Worm (Caenorhabditis elegans): ENCODE results near the gene pfk-1.2.
A peak's percentile ranks its signal among the peaks of the same experiment; 100 is the strongest.

Gene pfk-1.2

DNA sequence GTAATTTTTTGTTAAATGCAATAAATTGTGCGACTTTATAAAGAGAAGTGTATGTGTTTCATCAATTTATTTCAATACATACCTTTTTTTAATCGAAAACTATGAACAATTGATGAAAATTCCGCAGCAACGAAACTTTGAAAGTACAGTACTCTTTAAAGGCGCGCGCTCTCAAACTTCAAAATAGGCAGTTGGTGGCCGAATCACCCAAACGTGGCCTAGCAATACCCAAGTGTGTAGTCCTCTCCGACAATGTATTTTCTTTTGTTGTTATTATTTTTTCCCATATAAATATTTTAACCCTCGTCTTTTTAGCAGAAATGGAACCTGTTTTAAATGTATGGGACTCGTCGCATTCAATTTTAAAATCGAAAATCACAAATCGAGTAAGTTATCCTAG is 4.9 kb downstream of the pfk-1.2 start, which contains the start of gene C50F4.4 (continued):
- TF ChIP-seq F49E8.2 (tag; optimal IDR thresholded peaks at IDR 0.05; ENCODE audit: insufficient read depth): peak; percentile 45
- TF ChIP-seq madf-8 (GFP tag; conservative IDR thresholded peaks at IDR 0.05): peak; percentile 49
- peak; percentile 26 for TF ChIP-seq xnd-1 (tag; optimal IDR thresholded peaks at IDR 0.05)
- 0 out of 2 replicates have a peak, but pooled peaks have one; percentile 18 for TF ChIP-seq Y79H2A.3 (GFP tag; conservative IDR thresholded peaks at IDR 0.05)
- TF ChIP-seq rec-8 (tag; optimal IDR thresholded peaks at IDR 0.05): peak in 1 of 2 experiments; percentile 32
- peak; percentile 32; the same call in 1 of the 2 replicates for TF ChIP-seq D2030.7 (GFP tag; IDR thresholded peaks at IDR 0.05)
- peak; percentile 33 for TF ChIP-seq ztf-18 (tag; optimal IDR thresholded peaks at IDR 0.05)
- TF ChIP-seq rcor-1 (GFP tag; IDR thresholded peaks at IDR 0.05): peak; percentile 43
- TF ChIP-seq ceh-27 (GFP tag; optimal IDR thresholded peaks at IDR 0.05): peak; percentile 43
- TF ChIP-seq lin-40 (tag; optimal IDR thresholded peaks at IDR 0.05): no peak
- TF ChIP-seq attf-6 (GFP tag; IDR thresholded peaks at IDR 0.05): peak; percentile 57
- TF ChIP-seq let-607 (tag; optimal IDR thresholded peaks at IDR 0.05): peak in 1 of 2 experiments; percentile 16

DNA sequence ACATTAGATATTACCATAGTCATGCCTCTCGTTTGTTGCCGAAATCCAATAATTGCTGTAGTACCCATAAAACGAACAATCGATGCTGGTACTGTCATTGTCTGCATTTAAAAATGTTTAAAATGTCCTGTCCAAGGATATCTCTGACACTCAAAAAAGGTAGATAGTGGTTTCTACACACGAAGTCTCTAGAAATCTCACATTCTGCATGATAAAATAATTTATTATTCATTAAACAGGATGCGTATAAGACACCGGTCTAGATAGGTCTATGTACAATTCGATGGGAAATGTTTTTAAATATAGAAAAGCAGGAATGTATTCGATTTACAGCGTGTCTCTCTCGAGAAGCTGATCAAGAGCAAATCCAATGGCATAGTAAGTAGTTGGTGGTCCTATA is 8.0 kb downstream of the pfk-1.2 start, which contains the start of gene C50F4.12:
C50F4.12 (minus strand) TSS at position 101 of the 400 bp plus-strand sequence.
- no peak for TF ChIP-seq attf-3 (GFP tag; conservative IDR thresholded peaks at IDR 0.05)
- no peak for TF ChIP-seq egrh-3 (GFP tag; IDR thresholded peaks at IDR 0.05)

DNA sequence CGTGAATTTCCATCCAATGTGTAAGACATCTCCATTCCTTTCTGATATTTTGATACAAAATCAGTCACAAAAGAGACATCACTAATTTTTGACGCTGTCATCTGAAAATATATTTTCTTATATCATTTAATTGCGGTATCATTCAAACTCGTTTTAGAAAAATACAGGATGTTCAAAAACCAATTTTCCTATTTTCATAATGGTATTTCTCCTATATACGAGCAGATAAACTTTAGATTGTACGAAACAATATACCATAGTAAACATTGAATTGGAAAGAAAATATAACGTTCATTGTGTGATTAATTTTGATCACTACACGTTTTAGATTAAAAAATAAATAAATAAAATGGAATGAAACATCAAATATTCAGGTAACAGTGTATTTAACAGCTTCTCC is 9.9 kb downstream of the pfk-1.2 start, which contains the start of gene C50F4.16:
C50F4.16 (minus strand) TSS at position 101 of the 400 bp plus-strand sequence.
- TF ChIP-seq F49E8.2 (tag; optimal IDR thresholded peaks at IDR 0.05; ENCODE audit: insufficient read depth) (no peak), madf-6 (GFP tag; IDR thresholded peaks at IDR 0.05) (0 out of 2 replicates have a peak, but pooled peaks have one; percentile 31), sptf-2 (GFP tag; optimal IDR thresholded peaks at IDR 0.05) (no peak), snpc-1.3 (tag; optimal IDR thresholded peaks at IDR 0.05; ENCODE audit: insufficient read depth) (no peak), ama-1 (optimal IDR thresholded peaks at IDR 0.05) (no peak), ama-1 (GFP tag; optimal IDR thresholded peaks at IDR 0.05) (peak in 1 of 2 experiments; percentile 26), sdz-38 (tag; optimal IDR thresholded peaks at IDR 0.05) (no peak)

DNA sequence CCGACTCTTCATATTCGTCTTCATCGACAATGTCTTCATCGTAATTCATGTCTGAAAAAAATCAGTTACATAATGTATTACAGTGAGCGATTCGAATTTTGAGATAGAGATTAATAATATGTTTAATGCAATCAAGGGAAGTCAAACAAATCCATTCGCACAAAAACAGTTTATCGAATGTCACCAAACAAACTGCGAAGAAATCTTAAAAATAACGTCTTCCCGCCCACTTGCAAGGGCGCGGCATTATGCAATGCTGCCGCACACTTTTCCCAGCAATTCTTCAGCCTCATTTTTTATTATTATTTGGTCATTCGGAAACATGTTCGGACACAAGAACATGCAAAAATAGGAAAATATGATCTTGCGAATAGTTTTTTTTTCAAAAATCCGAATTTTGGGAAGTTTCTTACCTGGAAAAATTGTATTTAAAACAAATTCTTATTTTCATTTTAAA is 12.6 kb downstream of the pfk-1.2 start, which contains the start of gene mdf-1:
mdf-1 (minus strand) TSS at position 51 of the 457 bp plus-strand sequence.
- TF ChIP-seq F55B11.4 (tag; optimal IDR thresholded peaks at IDR 0.05; ENCODE audit: borderline replicate concordance, insufficient read depth): no peak
- TF ChIP-seq sptf-2 (GFP tag; optimal IDR thresholded peaks at IDR 0.05): no peak
- TF ChIP-seq ztf-18 (tag; optimal IDR thresholded peaks at IDR 0.05): peak; percentile 62
- TF ChIP-seq chd-7 (tag; optimal IDR thresholded peaks at IDR 0.05): peak; percentile 21
- TF ChIP-seq nhr-90 (tag; optimal IDR thresholded peaks at IDR 0.05): no peak
- no peak for TF ChIP-seq sdz-38 (tag; optimal IDR thresholded peaks at IDR 0.05)
- TF ChIP-seq Y67H2A.10 (GFP tag; conservative IDR thresholded peaks at IDR 0.05): no peak
- no peak for TF ChIP-seq lir-1 (GFP tag; conservative IDR thresholded peaks at IDR 0.05)
- TF ChIP-seq bed-1 (GFP tag; IDR thresholded peaks at IDR 0.05): no peak
- TF ChIP-seq C06A6.2 (GFP tag; conservative IDR thresholded peaks at IDR 0.05): peak; percentile 63
- no peak for TF ChIP-seq snpc-4 (GFP tag; optimal IDR thresholded peaks at IDR 0.05)
- TF ChIP-seq snpc-4 (tag; optimal IDR thresholded peaks at IDR 0.05): peak; percentile 1 to 75 (median 26)
- peak in 1 of 3 experiments; percentile 69 for TF ChIP-seq lin-35 (GFP tag; optimal IDR thresholded peaks at IDR 0.05)
- TF ChIP-seq attf-5 (GFP tag; optimal IDR thresholded peaks at IDR 0.05): peak; percentile 45
- no peak for TF ChIP-seq nfya-1 (tag; optimal IDR thresholded peaks at IDR 0.05; ENCODE audit: borderline replicate concordance, insufficient read depth)
- TF ChIP-seq nfyb-1 (GFP tag; IDR thresholded peaks at IDR 0.05): peak; percentile 34; the same call in 1 of the 2 replicates
- TF ChIP-seq somi-1 (GFP tag; optimal IDR thresholded peaks at IDR 0.05): no peak
- peak; percentile 60 for TF ChIP-seq ceh-27 (GFP tag; optimal IDR thresholded peaks at IDR 0.05)
- TF ChIP-seq T26A5.8 (tag; optimal IDR thresholded peaks at IDR 0.05): no peak
- TF ChIP-seq B0261.1 (tag; optimal IDR thresholded peaks at IDR 0.05): no peak
- no peak for TF ChIP-seq unc-62 (GFP tag; optimal IDR thresholded peaks at IDR 0.05)
- no peak for TF ChIP-seq Y56A3A.18 (GFP tag; IDR thresholded peaks at IDR 0.05)
- no peak for TF ChIP-seq nfya-2 (GFP tag; IDR thresholded peaks at IDR 0.05)
- 0 out of 2 replicates have a peak, but pooled peaks have one; percentile 12 for TF ChIP-seq hmg-1.2 (GFP tag; IDR thresholded peaks at IDR 0.05)
- no peak for TF ChIP-seq egrh-3 (GFP tag; IDR thresholded peaks at IDR 0.05)
- no peak for TF ChIP-seq ceh-91 (GFP tag; IDR thresholded peaks at IDR 0.05)
